Worm (Caenorhabditis elegans): ENCODE measurements around the gene ral-1.

DNA sequence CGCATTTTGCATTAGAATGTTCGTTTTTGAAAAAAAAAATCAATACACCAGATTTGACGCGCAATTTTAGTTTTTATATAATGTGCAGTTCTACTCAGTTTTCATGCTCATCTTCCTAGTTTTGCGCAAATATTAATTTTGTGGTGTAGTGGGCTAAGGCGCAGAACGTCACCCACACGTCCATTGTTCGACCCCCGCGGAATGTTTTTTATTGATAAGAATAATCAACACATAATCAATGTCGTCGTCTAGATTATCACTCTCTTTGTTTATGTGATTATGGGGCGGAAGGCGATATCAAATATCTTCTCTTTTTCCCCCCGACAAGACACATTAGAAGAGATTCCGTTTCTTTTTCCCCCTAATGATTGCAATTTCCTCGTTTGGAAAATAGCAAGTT lies 44.7 kb downstream of the ral-1 start:
- TF ChIP-seq skn-1 (tag; optimal IDR thresholded peaks at IDR 0.05) = no peak
- no peak for TF ChIP-seq snpc-4 (tag; optimal IDR thresholded peaks at IDR 0.05)
- TF ChIP-seq ceh-82 (tag; optimal IDR thresholded peaks at IDR 0.05) = no peak
- no peak for TF ChIP-seq ama-1 (optimal IDR thresholded peaks at IDR 0.05)
- TF ChIP-seq blmp-1 (tag; optimal IDR thresholded peaks at IDR 0.05; ENCODE audit: insufficient read depth) = no peak
- TF ChIP-seq lin-39 (tag; optimal IDR thresholded peaks at IDR 0.05) = no peak
- TF ChIP-seq F13H6.1 (tag; optimal IDR thresholded peaks at IDR 0.05) = no peak
- TF ChIP-seq nhr-237 (tag; optimal IDR thresholded peaks at IDR 0.05) = no peak
- TF ChIP-seq lin-13 (GFP tag; optimal IDR thresholded peaks at IDR 0.05) = no peak
- no peak for TF ChIP-seq zag-1 (tag; optimal IDR thresholded peaks at IDR 0.05)

Measured in whole organism, L2 larva.